Fruit fly (Drosophila melanogaster) whole organism, embryonic: Measurements from ENCODE around the gene Gnpat.

Experiments
- CG14710 ChIP-seq: fragments of 200-800 bp; sonication (Bioruptor generic); optimal IDR thresholded peaks from 3 replicates; lab custom pipeline; 2019; ENCODE audit warnings: missing biosample characterization, mild to moderate bottlenecking, missing genetic modification characterization, moderate library complexity
- CG3065 ChIP-seq: fragments of 200-800 bp; sonication (Bioruptor generic); optimal IDR thresholded peaks from 2 replicates; lab custom pipeline; 2016; ENCODE audit warnings: missing biosample characterization, missing genetic modification characterization
- CG6654 ChIP-seq: fragments of 200-800 bp; sonication (Bioruptor generic); optimal IDR thresholded peaks from 2 replicates; lab custom pipeline; 2017; ENCODE audit warnings: missing biosample characterization, mild to moderate bottlenecking, missing genetic modification characterization
- Doc3 ChIP-seq: fragments of 200-800 bp; sonication (Bioruptor generic); IDR thresholded peaks from 3 replicates; pipeline ENCODE4 v1.3.6; 2022; ENCODE audit warnings: missing biosample characterization, missing genetic modification characterization; ENCODE audit not compliant: partially characterized antibody
- Oaz ChIP-seq: fragments of 200-800 bp; sonication (Bioruptor generic); IDR thresholded peaks from 2 replicates; pipeline ENCODE4 v1.3.6; 2022; ENCODE audit warnings: missing biosample characterization, missing genetic modification characterization
- en ChIP-seq: fragments of 200-800 bp; sonication (Bioruptor generic); optimal IDR thresholded peaks from 2 replicates; lab custom pipeline; 2016; ENCODE audit warnings: missing biosample characterization, missing genetic modification characterization
- pnt ChIP-seq: fragments of 200-800 bp; sonication (Bioruptor generic); optimal IDR thresholded peaks from 3 replicates; lab custom pipeline; 2016; ENCODE audit warnings: missing biosample characterization, missing genetic modification characterization
- pros ChIP-seq: fragments of 200-800 bp; sonication (Bioruptor generic); optimal IDR thresholded peaks from 3 replicates; lab custom pipeline; 2019; ENCODE audit warnings: missing biosample characterization, mild to moderate bottlenecking, missing genetic modification characterization, moderate library complexity
- sqz ChIP-seq: fragments of 200-800 bp; sonication (Bioruptor generic); optimal IDR thresholded peaks from 3 replicates; lab custom pipeline; 2018; ENCODE audit warnings: missing biosample characterization, mild to moderate bottlenecking, missing genetic modification characterization
- vnd ChIP-seq: fragments of 200-800 bp; sonication (Bioruptor generic); IDR thresholded peaks from 3 replicates; pipeline ENCODE4 v1.3.6; 2022; ENCODE audit warnings: missing biosample characterization, missing genetic modification characterization; ENCODE audit not compliant: partially characterized antibody

DNA sequence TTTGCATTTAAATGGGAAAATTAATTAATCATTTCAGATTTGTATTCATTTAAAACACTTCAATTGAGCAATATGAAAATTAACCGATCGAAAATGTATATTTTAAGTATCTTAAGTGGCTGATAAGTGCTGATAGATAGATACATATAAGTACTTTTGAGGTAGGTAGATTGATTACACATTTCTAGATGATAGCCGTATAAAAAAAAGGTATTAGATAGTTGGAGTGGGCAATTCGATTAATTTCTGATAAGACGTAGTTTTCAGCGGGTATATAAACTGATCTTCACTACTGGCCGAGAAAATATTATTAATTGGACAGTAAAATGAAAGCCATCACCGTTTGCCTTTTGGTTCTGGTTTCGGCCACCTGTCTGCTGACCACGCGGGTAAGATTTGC, 14.2 kb upstream of the Gnpat start, which contains the start of gene CG5107:
- TF ChIP-seq Doc3 (GFP tag; lab: Robert Waterston, UW), result no peak
- no peak for TF ChIP-seq Oaz (GFP tag; lab: Robert Waterston, UW)
- TF ChIP-seq CG14710, result no peak
- TF ChIP-seq sqz (GFP tag; lab: Kevin White, UChicago), result no peak
- TF ChIP-seq CG3065 (GFP tag; lab: Kevin White, UChicago), result no peak
- TF ChIP-seq en (GFP tag; lab: Kevin White, UChicago), result no peak
- TF ChIP-seq CG6654 (GFP tag; lab: Kevin White, UChicago), result no peak
- TF ChIP-seq vnd (GFP tag; lab: Robert Waterston, UW), result no peak
- no peak for TF ChIP-seq pnt (GFP tag; lab: Kevin White, UChicago)
- TF ChIP-seq pros (GFP tag; lab: Kevin White, UChicago), result no peak
